Worm (Caenorhabditis elegans) whole organism, L4/young adult: ENCODE results near the gene idpp-11.

Experiments
- W03F9.2 ChIP-seq: fragments of 150-350 bp; optimal IDR thresholded peaks from 2 replicates; lab custom pipeline; 2014; ENCODE audit warnings: missing biosample characterization, missing genetic modification characterization
- dao-5 ChIP-seq: sonication (generic microtip); optimal IDR thresholded peaks from 2 replicates; lab custom pipeline; 2016; ENCODE audit warnings: missing genotype, missing genetic modification characterization, moderate library complexity, missing compliant biosample characterization
- him-1 ChIP-seq: sonication (generic microtip); optimal IDR thresholded peaks from 2 replicates; lab custom pipeline; 2016; ENCODE audit warnings: missing genotype, missing genetic modification reagents, missing genetic modification characterization, missing compliant biosample characterization

The idpp-11 gene

DNA sequence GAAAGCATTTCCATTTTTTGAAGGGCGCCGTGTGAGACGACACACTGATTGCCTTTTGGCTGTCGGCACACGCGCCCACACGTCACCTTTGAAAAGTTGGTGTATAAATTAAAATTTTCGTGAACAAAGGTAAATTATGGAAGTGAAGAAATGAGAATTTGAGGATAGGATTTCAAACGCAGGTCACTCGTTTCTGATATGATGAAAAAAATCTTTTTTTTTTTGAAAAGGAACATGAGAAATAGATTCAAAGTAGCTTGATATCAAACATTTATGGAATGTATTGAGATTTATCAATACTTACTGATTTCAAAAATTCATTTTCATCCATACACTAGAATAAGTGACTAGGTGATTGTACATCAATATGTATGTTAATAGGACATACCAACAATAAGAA lies 24.8 kb upstream of the idpp-11 start:
- TF ChIP-seq him-1 (tag; lab: Kevin White, UChicago) (no peak), W03F9.2 (tag; lab: Kevin White, UChicago) (no peak), dao-5 (tag; lab: Kevin White, UChicago) (no peak)

DNA sequence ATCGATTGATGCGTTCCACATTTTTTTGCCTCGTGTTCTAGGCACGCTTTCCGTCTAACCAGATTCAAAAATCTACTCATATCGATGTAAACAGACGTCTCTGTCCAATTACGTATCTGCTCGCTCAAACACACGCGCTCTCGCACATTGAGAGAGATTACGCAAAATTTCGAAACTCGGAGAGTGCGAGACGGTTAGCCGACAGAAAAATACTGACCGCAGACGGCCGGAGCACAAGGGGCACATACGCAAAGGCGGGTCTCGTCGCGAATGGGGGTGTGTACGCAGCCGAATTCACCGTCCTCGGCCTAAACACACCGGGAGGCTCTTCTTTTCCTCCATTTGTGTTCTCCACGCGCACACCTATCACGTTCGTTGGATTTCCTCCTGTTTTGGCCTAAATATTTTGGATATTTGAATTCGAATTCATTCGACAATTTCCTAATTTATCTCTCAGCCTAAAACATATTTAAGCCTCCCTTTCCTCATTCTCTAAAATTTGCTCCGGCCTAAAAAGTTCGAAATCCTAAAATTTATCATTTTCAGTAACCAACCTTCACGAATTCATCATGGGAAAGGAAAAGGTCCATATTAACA lies 19.1 kb upstream of the idpp-11 start, which contains the start of gene eef-1A.2:
Gene eef-1A.2 (plus strand): TSS at position 547 of the 597 bp plus-strand sequence.
- TF ChIP-seq W03F9.2 (tag; lab: Kevin White, UChicago): peak; percentile 66
- no peak for TF ChIP-seq dao-5 (tag; lab: Kevin White, UChicago)
- peak; percentile 97 for TF ChIP-seq him-1 (tag; lab: Kevin White, UChicago)

ce11 chrX:7825707-7826106 lies 16.6 kb upstream of the idpp-11 start:
- TF ChIP-seq W03F9.2 (tag; lab: Kevin White, UChicago): no peak
- TF ChIP-seq dao-5 (tag; lab: Kevin White, UChicago): no peak
- TF ChIP-seq him-1 (tag; lab: Kevin White, UChicago): no peak

- TF ChIP-seq him-1 (tag; lab: Kevin White, UChicago) (no peak), W03F9.2 (tag; lab: Kevin White, UChicago) (no peak), dao-5 (tag; lab: Kevin White, UChicago) (no peak)
Measured at ce11 chrX:7826590-7827260, 15.6 kb upstream of the idpp-11 start.

DNA sequence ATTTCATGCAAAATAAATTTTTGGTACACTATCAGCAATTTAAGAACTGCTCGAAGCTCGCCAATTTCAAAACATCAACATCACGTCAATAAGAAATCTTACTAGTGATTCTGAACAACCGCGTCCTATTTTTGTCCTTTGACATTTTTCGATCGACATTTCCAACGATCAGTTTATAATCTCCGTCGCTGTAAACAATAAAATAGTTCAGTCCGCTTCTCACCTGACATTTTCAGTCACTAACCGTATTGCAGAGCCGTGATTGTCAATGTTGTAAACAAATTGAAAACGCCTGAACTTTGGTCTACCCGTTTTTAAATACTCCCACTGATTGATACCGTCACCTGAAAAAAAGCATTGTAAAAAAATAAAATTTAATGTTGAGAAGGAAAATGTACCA lies 14.4 kb upstream of the idpp-11 start:
- no peak for TF ChIP-seq W03F9.2 (tag; lab: Kevin White, UChicago)
- no peak for TF ChIP-seq him-1 (tag; lab: Kevin White, UChicago)
- no peak for TF ChIP-seq dao-5 (tag; lab: Kevin White, UChicago)

- TF ChIP-seq him-1 (tag; lab: Kevin White, UChicago) (no peak), W03F9.2 (tag; lab: Kevin White, UChicago) (no peak), dao-5 (tag; lab: Kevin White, UChicago) (no peak)
Measured at ce11 chrX:7834117-7834516, 8.2 kb upstream of the idpp-11 start, which contains the start of gene sul-3. Gene sul-3 (minus strand): TSS chrX:7834217.

DNA sequence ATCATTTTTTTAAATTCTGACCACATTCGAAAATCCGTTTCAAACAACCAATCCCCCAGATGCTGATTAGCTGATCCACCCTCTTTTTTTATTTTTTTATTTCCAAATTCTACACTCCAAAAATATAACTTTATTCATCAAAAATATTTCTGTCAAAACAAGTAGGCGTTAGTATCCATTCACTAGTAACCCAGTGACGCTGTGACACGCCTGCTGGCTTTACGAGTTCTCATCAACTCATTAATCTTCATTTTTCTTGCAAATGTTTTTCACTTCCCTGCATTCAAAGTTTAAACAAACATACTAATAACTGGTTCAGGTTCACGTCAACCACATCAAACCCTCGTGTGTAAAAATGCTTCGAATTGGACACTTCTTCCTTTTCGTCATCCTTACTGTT lies 3.8 kb upstream of the idpp-11 start, which contains the start of gene nlp-101:
Gene nlp-101 (plus strand): TSS at position 301 of the 400 bp plus-strand sequence.
- TF ChIP-seq W03F9.2 (tag; lab: Kevin White, UChicago) (no peak), dao-5 (tag; lab: Kevin White, UChicago) (no peak), him-1 (tag; lab: Kevin White, UChicago) (no peak)

DNA sequence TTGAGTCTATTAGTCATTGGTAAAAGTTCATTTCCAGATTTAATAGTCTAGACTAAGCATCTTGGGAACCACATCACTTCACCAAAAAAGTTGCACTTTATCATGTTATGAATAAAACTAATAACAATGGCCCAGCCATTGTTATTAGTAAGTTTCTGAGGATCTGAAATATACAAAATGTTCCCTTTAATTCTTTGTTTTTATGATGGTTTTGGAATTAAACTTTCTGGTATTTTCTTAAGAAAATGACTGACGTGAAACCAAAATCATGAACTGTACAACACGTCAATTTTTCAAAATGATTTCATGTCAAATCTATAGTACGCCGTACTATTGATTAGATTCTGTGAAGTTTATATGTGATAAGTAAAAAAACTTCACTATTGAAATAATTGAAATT lies 2.4 kb upstream of the idpp-11 start:
- TF ChIP-seq dao-5 (tag; lab: Kevin White, UChicago) (no peak), W03F9.2 (tag; lab: Kevin White, UChicago) (no peak), him-1 (tag; lab: Kevin White, UChicago) (no peak)

DNA sequence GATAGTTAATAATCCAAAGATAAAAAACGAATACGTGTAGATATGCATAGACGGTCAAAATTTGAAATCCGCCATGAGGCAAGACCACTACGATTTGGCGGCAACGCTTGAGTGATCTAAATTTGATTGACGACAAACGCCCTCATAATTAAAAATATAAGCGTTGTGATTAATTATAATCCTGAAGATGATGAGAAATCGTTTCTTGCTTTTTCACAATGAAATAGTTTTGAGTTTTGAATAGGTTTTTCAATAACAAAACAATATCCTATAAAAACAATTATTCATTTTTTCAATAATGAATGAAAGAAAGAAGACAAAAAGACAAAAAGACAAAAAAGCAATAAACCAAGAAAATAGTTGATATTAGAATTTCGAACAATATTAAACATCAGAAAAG lies 5.1 kb downstream of the idpp-11 start, which contains the start of gene C54D2.6:
Gene C54D2.6 (minus strand): TSS at position 101 of the 400 bp plus-strand sequence.
- TF ChIP-seq him-1 (tag; lab: Kevin White, UChicago): no peak
- TF ChIP-seq dao-5 (tag; lab: Kevin White, UChicago): no peak
- no peak for TF ChIP-seq W03F9.2 (tag; lab: Kevin White, UChicago)

- TF ChIP-seq W03F9.2 (tag; lab: Kevin White, UChicago): no peak
- TF ChIP-seq him-1 (tag; lab: Kevin White, UChicago): no peak
- no peak for TF ChIP-seq dao-5 (tag; lab: Kevin White, UChicago)
Measured at ce11 chrX:7866493-7866892, 24.2 kb downstream of the idpp-11 start.

DNA sequence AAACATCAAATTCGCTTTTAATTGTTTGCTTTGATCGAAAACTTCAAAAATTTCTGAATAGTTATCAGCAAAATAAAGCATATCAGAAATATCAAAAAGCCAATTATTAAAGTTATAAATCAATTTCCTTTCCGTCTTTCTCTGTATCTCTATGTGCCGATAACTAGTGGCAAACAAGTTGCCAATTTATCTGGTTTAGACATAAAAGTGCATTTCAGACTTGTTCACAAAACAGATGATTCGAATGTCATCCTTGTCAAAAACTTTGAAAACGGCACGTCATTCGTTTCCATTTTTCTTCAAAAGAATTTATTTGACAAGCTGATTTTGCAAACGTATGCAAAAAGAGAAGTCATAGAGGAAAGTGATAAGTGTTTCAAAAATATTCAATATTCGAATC lies 25.0 kb downstream of the idpp-11 start:
- TF ChIP-seq W03F9.2 (tag; lab: Kevin White, UChicago) (no peak), dao-5 (tag; lab: Kevin White, UChicago) (no peak), him-1 (tag; lab: Kevin White, UChicago) (no peak)

ce11 chrX:7873350-7873749 lies 31.0 kb downstream of the idpp-11 start:
- TF ChIP-seq him-1 (tag; lab: Kevin White, UChicago): no peak
- no peak for TF ChIP-seq dao-5 (tag; lab: Kevin White, UChicago)
- TF ChIP-seq W03F9.2 (tag; lab: Kevin White, UChicago): no peak

DNA sequence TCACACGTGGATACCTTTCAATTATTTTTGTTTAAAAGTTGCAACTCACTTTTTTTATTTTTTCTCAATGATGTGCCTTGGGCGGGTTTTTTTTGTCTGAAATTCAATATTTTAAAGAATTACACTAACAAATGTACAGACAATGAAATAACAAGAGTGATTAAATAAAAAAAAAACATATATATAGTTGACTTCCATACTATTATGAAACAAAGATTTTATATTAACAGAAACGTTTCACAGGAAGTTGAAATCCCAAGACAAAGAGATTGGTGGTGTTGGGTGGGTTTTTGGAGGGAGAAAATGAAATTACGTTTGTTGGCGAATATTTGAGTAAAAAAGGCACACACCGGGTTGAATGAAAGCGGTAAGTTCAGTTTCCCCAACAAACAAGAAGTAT lies 33.5 kb downstream of the idpp-11 start, which contains the start of gene cca-1:
Gene cca-1 (minus strand): TSS at position 101 of the 400 bp plus-strand sequence.
- no peak for TF ChIP-seq him-1 (tag; lab: Kevin White, UChicago)
- no peak for TF ChIP-seq W03F9.2 (tag; lab: Kevin White, UChicago)
